Fruit fly (Drosophila melanogaster) whole organism, embryonic: ENCODE results near the gene CG31826.

Source experiments
- CG11504 ChIP-seq: fragments of 200-800 bp; sonication (Bioruptor generic); optimal IDR thresholded peaks from 3 replicates; lab custom pipeline; 2019; ENCODE audit warnings: missing biosample characterization, mild to moderate bottlenecking, missing genetic modification characterization, moderate library complexity
- CG12769 ChIP-seq: fragments of 200-800 bp; sonication (Bioruptor generic); optimal IDR thresholded peaks from 2 replicates; lab custom pipeline; 2019; ENCODE audit warnings: missing biosample characterization, mild to moderate bottlenecking, missing genetic modification characterization, moderate library complexity
- CG15479 ChIP-seq: fragments of 200-800 bp; sonication (Bioruptor generic); optimal IDR thresholded peaks from 3 replicates; lab custom pipeline; 2019; ENCODE audit warnings: missing biosample characterization, mild to moderate bottlenecking, missing genetic modification characterization, moderate library complexity
- CG1603 ChIP-seq: fragments of 200-800 bp; sonication (Bioruptor generic); optimal IDR thresholded peaks from 2 replicates; lab custom pipeline; 2019; ENCODE audit warnings: missing biosample characterization, mild to moderate bottlenecking, missing genetic modification characterization, moderate library complexity
- CG4424 ChIP-seq: fragments of 200-800 bp; sonication (Bioruptor generic); optimal IDR thresholded peaks from 3 replicates; lab custom pipeline; 2016; ENCODE audit warnings: missing biosample characterization, missing genetic modification characterization
- CG4707 ChIP-seq: fragments of 200-800 bp; sonication (Bioruptor generic); optimal IDR thresholded peaks from 2 replicates; lab custom pipeline; 2018; ENCODE audit warnings: missing biosample characterization, mild to moderate bottlenecking, missing genetic modification characterization, moderate library complexity
- CG8290 ChIP-seq, 3 experiments: fragments of 200-800 bp; sonication (Bioruptor generic); optimal IDR thresholded peaks; 2 replicates each; lab custom pipeline; 2016 to 2019; ENCODE audit warnings: missing biosample characterization in 3 of 3, missing genetic modification characterization in 3 of 3, mild to moderate bottlenecking in 2 of 3, moderate library complexity in 1 of 3
- CG8765 ChIP-seq: fragments of 200-800 bp; sonication (Bioruptor generic); IDR thresholded peaks from 2 replicates; pipeline ENCODE4 v1.3.6; 2022; ENCODE audit warnings: missing biosample characterization, missing genetic modification characterization
- D19A ChIP-seq: fragments of 200-800 bp; optimal IDR thresholded peaks from 3 replicates; lab custom pipeline; 2019; ENCODE audit warnings: missing biosample characterization, mild to moderate bottlenecking, missing genetic modification characterization, moderate library complexity
- Dad ChIP-seq: fragments of 200-800 bp; sonication (Bioruptor generic); optimal IDR thresholded peaks from 3 replicates; lab custom pipeline; 2016; ENCODE audit warnings: missing biosample characterization, missing genetic modification characterization
- E2f1 ChIP-seq: fragments of 200-800 bp; sonication (Bioruptor generic); IDR thresholded peaks from 2 replicates; pipeline ENCODE4 v1.3.6; 2022; ENCODE audit warnings: missing biosample characterization, missing genetic modification characterization
- Hand ChIP-seq: fragments of 200-800 bp; sonication (Bioruptor generic); optimal IDR thresholded peaks from 2 replicates; lab custom pipeline; 2017; ENCODE audit warnings: mild to moderate bottlenecking, missing biosample characterization, missing genetic modification reagents, missing genetic modification characterization
- MTF-1 ChIP-seq: fragments of 200-800 bp; sonication (Bioruptor generic); optimal IDR thresholded peaks from 2 replicates; lab custom pipeline; 2018; ENCODE audit warnings: missing biosample characterization, mild to moderate bottlenecking, missing genetic modification characterization, borderline replicate concordance
- Pdp1 ChIP-seq, 2 experiments: fragments of 200-800 bp; sonication (Bioruptor generic); optimal IDR thresholded peaks; 3 replicates each; lab custom pipeline; 2016; ENCODE audit warnings: missing biosample characterization in 2 of 2, missing genetic modification characterization in 2 of 2, mild to moderate bottlenecking in 1 of 2, moderate library complexity in 1 of 2
- Usf ChIP-seq: fragments of 200-800 bp; sonication (Bioruptor generic); optimal IDR thresholded peaks from 2 replicates; lab custom pipeline; 2017; ENCODE audit warnings: missing genotype, missing biosample characterization, missing genetic modification characterization
- ash1 ChIP-seq: fragments of 200-800 bp; sonication (Bioruptor generic); optimal IDR thresholded peaks from 2 replicates; lab custom pipeline; 2018; ENCODE audit warnings: missing biosample characterization, mild to moderate bottlenecking, missing genetic modification characterization
- bsh ChIP-seq, 2 experiments: fragments of 200-800 bp; sonication (Bioruptor generic); optimal IDR thresholded peaks; 2 replicates each; lab custom pipeline; 2017 to 2018; ENCODE audit warnings: mild to moderate bottlenecking in 2 of 2, missing biosample characterization in 2 of 2, missing genetic modification characterization in 2 of 2, moderate library complexity in 1 of 2
- btn ChIP-seq: fragments of 200-800 bp; sonication (Bioruptor generic); optimal IDR thresholded peaks from 2 replicates; lab custom pipeline; 2016; ENCODE audit warnings: missing biosample characterization, missing genetic modification characterization
- cad ChIP-seq: fragments of >200 bp; optimal IDR thresholded peaks from 2 replicates; lab custom pipeline; 2017; ENCODE audit warnings: missing biosample characterization, missing genetic modification characterization
- cg ChIP-seq: fragments of 200-800 bp; sonication (Bioruptor generic); optimal IDR thresholded peaks from 3 replicates; lab custom pipeline; 2019; ENCODE audit warnings: missing biosample characterization, mild to moderate bottlenecking, missing genetic modification characterization, moderate library complexity
- disco-r ChIP-seq: fragments of 200-800 bp; sonication (Bioruptor generic); optimal IDR thresholded peaks from 2 replicates; lab custom pipeline; 2016; ENCODE audit warnings: missing biosample characterization, missing genetic modification characterization
- emc ChIP-seq: fragments of 200-800 bp; sonication (Bioruptor generic); optimal IDR thresholded peaks from 2 replicates; lab custom pipeline; 2016; ENCODE audit warnings: missing biosample characterization, missing genetic modification characterization
- grn ChIP-seq: fragments of 200-800 bp; sonication (Bioruptor generic); optimal IDR thresholded peaks from 3 replicates; lab custom pipeline; 2017; ENCODE audit warnings: missing biosample characterization, missing genetic modification characterization
- hth ChIP-seq: fragments of >200 bp; optimal IDR thresholded peaks from 2 replicates; lab custom pipeline; 2017; ENCODE audit warnings: inconsistent platforms
- inv ChIP-seq: fragments of 200-800 bp; sonication (Bioruptor generic); IDR thresholded peaks from 2 replicates; pipeline ENCODE4 v1.3.6; 2022; ENCODE audit warnings: missing biosample characterization, missing genetic modification characterization; ENCODE audit not compliant: partially characterized antibody
- jing ChIP-seq: fragments of 200-800 bp; sonication (Bioruptor generic); optimal IDR thresholded peaks from 2 replicates; lab custom pipeline; 2018; ENCODE audit warnings: missing biosample characterization, mild to moderate bottlenecking, missing genetic modification characterization
- jumu ChIP-seq: fragments of 200-800 bp; sonication (Bioruptor generic); optimal IDR thresholded peaks from 3 replicates; lab custom pipeline; 2016; ENCODE audit warnings: missing biosample characterization, missing genetic modification characterization
- mam ChIP-seq: fragments of 200-800 bp; sonication (Bioruptor generic); optimal IDR thresholded peaks from 3 replicates; lab custom pipeline; 2016; ENCODE audit warnings: missing biosample characterization, missing genetic modification characterization
- onecut ChIP-seq: fragments of 200-800 bp; sonication (Bioruptor generic); IDR thresholded peaks from 2 replicates; pipeline ENCODE4 v1.3.6; 2022; ENCODE audit warnings: missing biosample characterization, missing genetic modification characterization
- pb ChIP-seq: fragments of 200-800 bp; sonication (Bioruptor generic); optimal IDR thresholded peaks from 3 replicates; lab custom pipeline; 2016; ENCODE audit warnings: missing biosample characterization, missing genetic modification characterization
- pros ChIP-seq: fragments of 200-800 bp; sonication (Bioruptor generic); optimal IDR thresholded peaks from 3 replicates; lab custom pipeline; 2019; ENCODE audit warnings: missing biosample characterization, mild to moderate bottlenecking, missing genetic modification characterization, moderate library complexity
- pzg ChIP-seq: fragments of 200-800 bp; sonication (Bioruptor generic); optimal IDR thresholded peaks from 3 replicates; lab custom pipeline; 2018; ENCODE audit warnings: missing biosample characterization, mild to moderate bottlenecking, missing genetic modification characterization, moderate library complexity
- sd ChIP-seq: fragments of 200-800 bp; sonication (Bioruptor generic); optimal IDR thresholded peaks from 3 replicates; lab custom pipeline; 2018; ENCODE audit warnings: missing biosample characterization, mild to moderate bottlenecking, missing genetic modification characterization, moderate library complexity
- sima ChIP-seq: fragments of 200-800 bp; sonication (Bioruptor generic); optimal IDR thresholded peaks from 2 replicates; lab custom pipeline; 2016; ENCODE audit warnings: missing biosample characterization, missing genetic modification characterization
- slbo ChIP-seq: fragments of 200-800 bp; sonication (Bioruptor generic); IDR thresholded peaks from 2 replicates; pipeline ENCODE4 v1.3.6; 2022; ENCODE audit warnings: missing biosample characterization, missing genetic modification characterization
- ssp ChIP-seq: fragments of 200-800 bp; sonication (Bioruptor generic); IDR thresholded peaks from 2 replicates; pipeline ENCODE4 v1.3.6; 2022; ENCODE audit warnings: missing biosample characterization, missing genetic modification characterization
- tll ChIP-seq, 2 experiments: fragments of 200-800 bp in 1 of 2; fragments of >200 bp in 1 of 2; sonication (Bioruptor generic) in 1 of 2; optimal IDR thresholded peaks; 2 replicates each; lab custom pipeline; 2017 to 2019; ENCODE audit warnings: missing biosample characterization in 2 of 2, missing genetic modification characterization in 2 of 2, mild to moderate bottlenecking in 1 of 2, moderate library complexity in 1 of 2
- twi ChIP-seq: fragments of 200-800 bp; optimal IDR thresholded peaks from 2 replicates; lab custom pipeline; 2019; ENCODE audit warnings: missing biosample characterization, mild to moderate bottlenecking, missing genetic modification characterization, moderate library complexity
- zen ChIP-seq: fragments of 200-800 bp; sonication (Bioruptor generic); optimal IDR thresholded peaks from 3 replicates; lab custom pipeline; 2018; ENCODE audit warnings: missing biosample characterization, mild to moderate bottlenecking, missing genetic modification characterization, moderate library complexity
- zfh1 ChIP-seq: fragments of 200-800 bp; sonication (Bioruptor generic); IDR thresholded peaks from 3 replicates; pipeline ENCODE4 v1.3.6; 2022; ENCODE audit warnings: missing biosample characterization, missing genetic modification characterization

CG31826 gene

DNA sequence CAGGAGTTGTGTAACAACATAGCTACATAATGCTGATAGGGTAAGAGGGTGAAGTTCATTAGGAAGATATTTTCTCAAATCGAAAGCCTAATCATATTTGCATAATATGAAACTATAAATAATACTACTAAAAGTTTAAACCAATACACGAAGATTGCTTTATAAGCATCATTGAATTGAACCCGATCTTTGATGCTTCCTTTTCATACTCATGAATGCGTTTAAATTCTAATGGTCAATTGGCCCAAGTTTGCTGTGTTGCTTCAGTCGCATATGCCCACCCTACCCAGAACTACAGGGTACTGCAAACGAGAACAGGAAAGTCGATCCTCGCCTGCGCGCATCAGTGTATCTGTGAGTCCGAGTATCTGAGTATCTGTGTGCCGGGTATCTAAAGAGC, 29.3 kb downstream of the CG31826 start (continued):
- TF ChIP-seq CG11504 (tag; lab: Kevin White, UChicago) (no peak), Pdp1 (GFP tag; optimal IDR thresholded peaks at IDR 0.05; lab: Kevin White, UChicago) (no peak), slbo (GFP tag; lab: Robert Waterston, UW) (no peak), ssp (no peak), CG12769 (tag; lab: Kevin White, UChicago) (no peak), bsh (GFP tag; optimal IDR thresholded peaks at IDR 0.05; lab: Kevin White, UChicago) (peak in 1 of 2 experiments; percentile 81), Usf (GFP tag; lab: Kevin White, UChicago) (peak; percentile 11), CG4424 (no peak), MTF-1 (no peak), mam (GFP tag; lab: Kevin White, UChicago) (no peak), CG8765 (GFP tag; lab: Robert Waterston, UW) (no peak), CG1603 (tag; lab: Kevin White, UChicago) (peak; percentile 23), zfh1 (peak; percentile 45; the same call in 2 of the 3 replicates), E2f1 (no peak), inv (GFP tag; lab: Robert Waterston, UW) (no peak), Hand (GFP tag; lab: Kevin White, UChicago) (no peak), CG4707 (GFP tag; lab: Kevin White, UChicago) (no peak), cg (GFP tag; lab: Kevin White, UChicago) (peak; percentile 26), CG8290 (GFP tag; optimal IDR thresholded peaks at IDR 0.05; lab: Kevin White, UChicago) (no peak), CG8290 (tag; optimal IDR thresholded peaks at IDR 0.05; lab: Kevin White, UChicago) (no peak), jumu (GFP tag; lab: Kevin White, UChicago) (no peak), onecut (GFP tag; lab: Robert Waterston, UW) (no peak), hth (lab: Kevin White, UChicago) (no peak), sd (tag; lab: Kevin White, UChicago) (no peak), D19A (no peak), sima (GFP tag; lab: Kevin White, UChicago) (no peak), ash1 (GFP tag; lab: Kevin White, UChicago) (no peak), btn (GFP tag; lab: Kevin White, UChicago) (no peak), pb (GFP tag; lab: Kevin White, UChicago) (no peak), emc (GFP tag; lab: Kevin White, UChicago) (no peak), Dad (GFP tag; lab: Kevin White, UChicago) (no peak)

DNA sequence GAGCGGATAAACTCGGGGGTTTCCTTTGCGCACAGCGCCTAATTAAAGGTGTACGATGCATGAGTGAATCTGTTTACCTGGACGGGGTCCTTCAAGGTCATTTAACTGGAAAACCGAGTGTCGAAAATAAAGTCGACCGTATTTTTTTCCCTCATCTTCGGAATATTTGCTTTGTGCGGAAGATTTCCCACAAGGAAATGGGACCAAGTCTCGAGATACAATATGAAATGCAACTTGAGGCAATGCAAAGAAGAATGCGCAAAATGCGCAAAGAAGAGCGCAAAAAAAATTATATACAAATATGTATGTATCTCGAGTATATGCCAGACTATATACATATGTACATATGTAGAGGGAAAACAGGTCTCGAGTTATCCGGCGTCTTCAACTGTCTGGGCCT, 29.9 kb downstream of the CG31826 start:
- TF ChIP-seq grn (GFP tag; lab: Kevin White, UChicago) = no peak
- peak; percentile 21 for TF ChIP-seq cad (GFP tag; lab: Kevin White, UChicago)
- TF ChIP-seq tll (GFP tag; optimal IDR thresholded peaks at IDR 0.05; lab: Kevin White, UChicago) = peak in 1 of 2 experiments; percentile 43
- TF ChIP-seq CG15479 = peak; percentile 60
- TF ChIP-seq disco-r (GFP tag; lab: Kevin White, UChicago) = no peak
- TF ChIP-seq jing (GFP tag; lab: Kevin White, UChicago) = no peak
- TF ChIP-seq CG12769 (tag; lab: Kevin White, UChicago) = no peak
- peak; percentile 18 for TF ChIP-seq zen (tag; lab: Kevin White, UChicago)
- peak; percentile 61 for TF ChIP-seq pros (GFP tag; lab: Kevin White, UChicago)
- peak; percentile 27 for TF ChIP-seq twi (tag; lab: Kevin White, UChicago)
- TF ChIP-seq pzg (GFP tag; lab: Kevin White, UChicago) = no peak
